In genomic region chrX:6743853-6744346, ce11 we compare ENCODE assay signal across 4 worm cellular contexts.
A peak's percentile ranks its signal among the peaks of the same experiment; 100 is the strongest.
TF ChIP-seq lines count a peak whose summit lies in the region.

No protein-coding gene starts in this region.

TF ChIP-seq in whole organism, L1 larva, 84 proteins besides CTCF, POLR2A, EP300 and RAD21 (continued from another document and continues in another):
- TF ChIP-seq pax-3 (tag; optimal IDR thresholded peaks at IDR 0.05; lab: Kevin White, UChicago) (peak; percentile 77), unc-98 (GFP tag; IDR thresholded peaks at IDR 0.05; lab: Robert Waterston, UW) (no peak), egl-13 (tag; optimal IDR thresholded peaks at IDR 0.05; lab: Kevin White, UChicago) (peak; percentile 61), aha-1 (tag; optimal IDR thresholded peaks at IDR 0.05; lab: Kevin White, UChicago) (peak; percentile 56), hlh-4 (tag; optimal IDR thresholded peaks at IDR 0.05; lab: Kevin White, UChicago) (no peak), nhr-90 (tag; optimal IDR thresholded peaks at IDR 0.05; lab: Kevin White, UChicago; ENCODE audit: poor library complexity) (peak; percentile 99), mep-1 (tag; optimal IDR thresholded peaks at IDR 0.05; lab: Kevin White, UChicago) (peak; percentile 91), ceh-8 (GFP tag; optimal IDR thresholded peaks at IDR 0.05; lab: Kevin White, UChicago) (peak; percentile 11), egl-27 (tag; optimal IDR thresholded peaks at IDR 0.05; lab: Kevin White, UChicago) (peak; percentile 79 to 80), F16B12.6 (tag; optimal IDR thresholded peaks at IDR 0.05; lab: Kevin White, UChicago) (no peak), elt-3 (tag; optimal IDR thresholded peaks at IDR 0.05; lab: Kevin White, UChicago) (peak; percentile 48 to 99 (median 92)), fkh-4 (tag; optimal IDR thresholded peaks at IDR 0.05; lab: Kevin White, UChicago; ENCODE audit: borderline replicate concordance) (no peak), nhr-237 (tag; optimal IDR thresholded peaks at IDR 0.05; lab: Kevin White, UChicago) (peak; percentile 43), lin-14 (GFP tag; optimal IDR thresholded peaks at IDR 0.05; lab: Kevin White, UChicago) (peak; percentile 99), unc-86 (tag; optimal IDR thresholded peaks at IDR 0.05; lab: Kevin White, UChicago) (peak; percentile 0), ceh-88 (GFP tag; IDR thresholded peaks at IDR 0.05; lab: Robert Waterston, UW) (peak; percentile 87), nhr-77 (tag; optimal IDR thresholded peaks at IDR 0.05; lab: Kevin White, UChicago) (peak; percentile 68), C04F5.9 (tag; optimal IDR thresholded peaks at IDR 0.05; lab: Kevin White, UChicago) (peak; percentile 60), jun-1 (tag; optimal IDR thresholded peaks at IDR 0.05; lab: Kevin White, UChicago) (peak; percentile 85), aly-2 (tag; optimal IDR thresholded peaks at IDR 0.05; lab: Kevin White, UChicago) (no peak), snpc-4 (tag; optimal IDR thresholded peaks at IDR 0.05; lab: Kevin White, UChicago) (peak; percentile 42), pag-3 (tag; optimal IDR thresholded peaks at IDR 0.05; lab: Kevin White, UChicago; ENCODE audit: borderline replicate concordance, insufficient read depth) (no peak), C34B4.2 (tag; optimal IDR thresholded peaks at IDR 0.05; lab: Kevin White, UChicago) (no peak), lin-13 (GFP tag; optimal IDR thresholded peaks at IDR 0.05; lab: Kevin White, UChicago) (peak; percentile 91), ets-5 (GFP tag; IDR thresholded peaks at IDR 0.05; lab: Robert Waterston, UW) (no peak), ceh-82 (tag; optimal IDR thresholded peaks at IDR 0.05; lab: Kevin White, UChicago) (peak; percentile 5 to 46 (median 43)), rnt-1 (tag; optimal IDR thresholded peaks at IDR 0.05; lab: Kevin White, UChicago) (peak; percentile 97), sup-37 (GFP tag; optimal IDR thresholded peaks at IDR 0.05; lab: Kevin White, UChicago) (peak; percentile 85), nhr-19 (GFP tag; conservative IDR thresholded peaks at IDR 0.05; lab: Robert Waterston, UW) (peak; percentile 97), lin-35 (GFP tag; optimal IDR thresholded peaks at IDR 0.05; lab: Kevin White, UChicago) (peak; percentile 41 to 88), dpl-1 (GFP tag; optimal IDR thresholded peaks at IDR 0.05; lab: Kevin White, UChicago) (peak; percentile 37 to 61 (median 49)), elt-2 (tag; optimal IDR thresholded peaks at IDR 0.05; lab: Kevin White, UChicago) (peak; percentile 97)

TF ChIP-seq in whole organism, L4 larva, 104 proteins besides CTCF, POLR2A, EP300 and RAD21 (continued from another document and continues in another):
- TF ChIP-seq php-3 (GFP tag; IDR thresholded peaks at IDR 0.05; lab: Robert Waterston, UW) (peak; percentile 54; the same call in 1 of the 2 replicates), lim-7 (GFP tag; IDR thresholded peaks at IDR 0.05; lab: Robert Waterston, UW) (no peak), spr-3 (GFP tag; optimal IDR thresholded peaks at IDR 0.05; lab: Kevin White, UChicago) (no peak), daf-8 (GFP tag; IDR thresholded peaks at IDR 0.05; lab: Robert Waterston, UW) (no peak), nhr-48 (tag; optimal IDR thresholded peaks at IDR 0.05; lab: Kevin White, UChicago) (peak; percentile 99), nhr-25 (tag; optimal IDR thresholded peaks at IDR 0.05; lab: Kevin White, UChicago; ENCODE audit: borderline replicate concordance, insufficient read depth) (peak; percentile 94), Y48G9A.11 (GFP tag; IDR thresholded peaks at IDR 0.05; lab: Robert Waterston, UW) (no peak), mxl-3 (GFP tag; optimal IDR thresholded peaks at IDR 0.05; lab: Kevin White, UChicago) (peak; percentile 98), ceh-28 (tag; optimal IDR thresholded peaks at IDR 0.05; lab: Kevin White, UChicago) (no peak), hif-1 (tag; optimal IDR thresholded peaks at IDR 0.05; lab: Kevin White, UChicago) (peak; percentile 64 to 81), spr-1 (tag; optimal IDR thresholded peaks at IDR 0.05; lab: Kevin White, UChicago) (peak; percentile 86), nhr-10 (tag; optimal IDR thresholded peaks at IDR 0.05; lab: Kevin White, UChicago) (peak; percentile 83), snpc-4 (tag; optimal IDR thresholded peaks at IDR 0.05; lab: Kevin White, UChicago) (no peak), nhr-6 (tag; optimal IDR thresholded peaks at IDR 0.05; lab: Kevin White, UChicago) (peak; percentile 70), ces-1 (GFP tag; optimal IDR thresholded peaks at IDR 0.05; lab: Kevin White, UChicago) (no peak), daf-16 (GFP tag; optimal IDR thresholded peaks at IDR 0.05; lab: Kevin White, UChicago) (peak; percentile 67 to 96), daf-16 (tag; optimal IDR thresholded peaks at IDR 0.05; lab: Kevin White, UChicago) (peak; percentile 98), unc-62 (GFP tag; optimal IDR thresholded peaks at IDR 0.05 in 1 of 2; lab: Kevin White, UChicago) (peak in 1 of 2 experiments; percentile 99), unc-62 (tag; optimal IDR thresholded peaks at IDR 0.05; lab: Kevin White, UChicago) (no peak), ZK546.5 (tag; optimal IDR thresholded peaks at IDR 0.05; lab: Kevin White, UChicago) (no peak), aha-1 (tag; lab: Kevin White, UChicago) (peak; percentile 99), sdz-12 (GFP tag; optimal IDR thresholded peaks at IDR 0.05; lab: Kevin White, UChicago) (peak; percentile 40), dve-1 (tag; optimal IDR thresholded peaks at IDR 0.05; lab: Kevin White, UChicago; ENCODE audit: insufficient read depth) (peak; percentile 98), mdl-1 (tag; optimal IDR thresholded peaks at IDR 0.05; lab: Kevin White, UChicago) (peak in 1 of 2 experiments; percentile 100), cey-2 (tag; optimal IDR thresholded peaks at IDR 0.05; lab: Kevin White, UChicago; ENCODE audit: borderline replicate concordance, insufficient read depth) (peak; percentile 93), rbr-2 (tag; optimal IDR thresholded peaks at IDR 0.05; lab: Kevin White, UChicago) (peak; percentile 43), dmd-6 (GFP tag; IDR thresholded peaks at IDR 0.05; lab: Robert Waterston, UW) (peak; percentile 97), mxl-2 (GFP tag; conservative IDR thresholded peaks at IDR 0.05; lab: Robert Waterston, UW) (peak; percentile 98), Y105C5A.15 (GFP tag; IDR thresholded peaks at IDR 0.05; lab: Robert Waterston, UW) (0 out of 2 replicates have a peak, but pooled peaks have one; percentile 5), lsy-2 (tag; optimal IDR thresholded peaks at IDR 0.05; lab: Kevin White, UChicago) (peak; percentile 61 to 88), pqm-1 (tag; optimal IDR thresholded peaks at IDR 0.05; lab: Kevin White, UChicago) (peak; percentile 60), R02D3.7 (tag; optimal IDR thresholded peaks at IDR 0.05; lab: Kevin White, UChicago) (no peak), fkh-10 (GFP tag; optimal IDR thresholded peaks at IDR 0.05; lab: Kevin White, UChicago) (no peak)

TF ChIP-seq in whole organism, late embryonic, 69 proteins besides CTCF, POLR2A, EP300 and RAD21 (continued from another document):
- TF ChIP-seq rnt-1 (tag; optimal IDR thresholded peaks at IDR 0.05; lab: Kevin White, UChicago) (peak; percentile 94), ceh-34 (tag; optimal IDR thresholded peaks at IDR 0.05; lab: Kevin White, UChicago) (no peak), lin-11 (tag; optimal IDR thresholded peaks at IDR 0.05; lab: Kevin White, UChicago) (no peak)

TF ChIP-seq in whole organism, young adult, 124 proteins besides CTCF, POLR2A, EP300 and RAD21 (continued from another document):
- no peak for TF ChIP-seq F57A8.1 (GFP tag; optimal IDR thresholded peaks at IDR 0.05; lab: Kevin White, UChicago)
- TF ChIP-seq unc-130 (GFP tag; optimal IDR thresholded peaks at IDR 0.05; lab: Kevin White, UChicago): no peak
- peak; percentile 82 for TF ChIP-seq nhr-90 (tag; optimal IDR thresholded peaks at IDR 0.05; lab: Kevin White, UChicago)
- peak; percentile 79 for TF ChIP-seq dox-1 (GFP tag; IDR thresholded peaks at IDR 0.05; lab: Robert Waterston, UW)
- TF ChIP-seq ccch-3 (GFP tag; optimal IDR thresholded peaks at IDR 0.05; lab: Kevin White, UChicago): no peak
- TF ChIP-seq sea-2 (GFP tag; IDR thresholded peaks at IDR 0.05; lab: Robert Waterston, UW): no peak
- TF ChIP-seq dpl-1 (GFP tag; optimal IDR thresholded peaks at IDR 0.05; lab: Kevin White, UChicago): no peak
- TF ChIP-seq ztf-25 (GFP tag; IDR thresholded peaks at IDR 0.05; lab: Robert Waterston, UW): 0 out of 2 replicates have a peak, but pooled peaks have one; percentile 63
- TF ChIP-seq xnd-1 (tag; optimal IDR thresholded peaks at IDR 0.05; lab: Kevin White, UChicago): no peak
- TF ChIP-seq snpc-4 (GFP tag; optimal IDR thresholded peaks at IDR 0.05; lab: Kevin White, UChicago): no peak
- TF ChIP-seq snpc-4 (tag; optimal IDR thresholded peaks at IDR 0.05; lab: Kevin White, UChicago): peak; percentile 11 to 67 (median 41)
- peak; percentile 70 for TF ChIP-seq attf-5 (GFP tag; optimal IDR thresholded peaks at IDR 0.05; lab: Kevin White, UChicago)
- peak; percentile 79 for TF ChIP-seq C17E4.6 (GFP tag; IDR thresholded peaks at IDR 0.05; lab: Robert Waterston, UW)
- peak; percentile 47; the same call in 1 of the 2 replicates for TF ChIP-seq mcd-1 (GFP tag; IDR thresholded peaks at IDR 0.05; lab: Robert Waterston, UW)
- peak; percentile 63 for TF ChIP-seq mel-28 (tag; optimal IDR thresholded peaks at IDR 0.05; lab: Kevin White, UChicago; ENCODE audit: borderline replicate concordance)
- peak; percentile 59 for TF ChIP-seq hmg-1.2 (GFP tag; IDR thresholded peaks at IDR 0.05; lab: Robert Waterston, UW)
- TF ChIP-seq F23B12.7 (tag; optimal IDR thresholded peaks at IDR 0.05; lab: Kevin White, UChicago; ENCODE audit: insufficient read depth): peak; percentile 4
- TF ChIP-seq lin-26 (GFP tag; IDR thresholded peaks at IDR 0.05; lab: Robert Waterston, UW): peak; percentile 84
- no peak for TF ChIP-seq snpc-1.1 (tag; optimal IDR thresholded peaks at IDR 0.05; lab: Kevin White, UChicago; ENCODE audit: insufficient read depth)
- TF ChIP-seq egrh-3 (GFP tag; IDR thresholded peaks at IDR 0.05; lab: Robert Waterston, UW): peak; percentile 8; the same call in 1 of the 2 replicates
- TF ChIP-seq dpff-1 (tag; optimal IDR thresholded peaks at IDR 0.05; lab: Kevin White, UChicago): no peak
- TF ChIP-seq bed-2 (GFP tag; IDR thresholded peaks at IDR 0.05; lab: Robert Waterston, UW): no peak
- no peak for TF ChIP-seq ztf-28 (GFP tag; IDR thresholded peaks at IDR 0.05; lab: Robert Waterston, UW)
- 0 out of 2 replicates have a peak, but pooled peaks have one; percentile 67 for TF ChIP-seq Y56A3A.18 (GFP tag; IDR thresholded peaks at IDR 0.05; lab: Robert Waterston, UW)
- TF ChIP-seq ceh-40 (GFP tag; IDR thresholded peaks at IDR 0.05; lab: Robert Waterston, UW): 0 out of 2 replicates have a peak, but pooled peaks have one; percentile 3
- peak; percentile 92 for TF ChIP-seq repo-1 (tag; optimal IDR thresholded peaks at IDR 0.05; lab: Kevin White, UChicago)
- peak; percentile 54 for TF ChIP-seq rcor-1 (GFP tag; IDR thresholded peaks at IDR 0.05; lab: Robert Waterston, UW)
- peak; percentile 37 to 60 for TF ChIP-seq let-607 (tag; optimal IDR thresholded peaks at IDR 0.05; lab: Kevin White, UChicago)
- no peak for TF ChIP-seq madf-8 (GFP tag; conservative IDR thresholded peaks at IDR 0.05; lab: Robert Waterston, UW)
- TF ChIP-seq Y67H2A.10 (GFP tag; conservative IDR thresholded peaks at IDR 0.05; lab: Robert Waterston, UW): no peak
- peak; percentile 89 for TF ChIP-seq K11D2.4 (GFP tag; IDR thresholded peaks at IDR 0.05; lab: Robert Waterston, UW)
- TF ChIP-seq sdz-38 (tag; optimal IDR thresholded peaks at IDR 0.05; lab: Kevin White, UChicago): no peak
- peak; percentile 45 for TF ChIP-seq athp-1 (tag; optimal IDR thresholded peaks at IDR 0.05; lab: Kevin White, UChicago)
- TF ChIP-seq efl-1 (GFP tag; optimal IDR thresholded peaks at IDR 0.05; lab: Kevin White, UChicago): no peak
- TF ChIP-seq Y53F4B.3 (GFP tag; IDR thresholded peaks at IDR 0.05; lab: Robert Waterston, UW): no peak
- TF ChIP-seq K12H6.12 (tag; optimal IDR thresholded peaks at IDR 0.05; lab: Kevin White, UChicago): peak; percentile 71
- peak; percentile 94 for TF ChIP-seq ama-1 (optimal IDR thresholded peaks at IDR 0.05; lab: Kevin White, UChicago)
- TF ChIP-seq ama-1 (GFP tag; optimal IDR thresholded peaks at IDR 0.05; lab: Kevin White, UChicago): peak in 1 of 2 experiments; percentile 55
- no peak for TF ChIP-seq sptf-2 (GFP tag; optimal IDR thresholded peaks at IDR 0.05; lab: Kevin White, UChicago)
- TF ChIP-seq ceh-58 (GFP tag; IDR thresholded peaks at IDR 0.05; lab: Robert Waterston, UW): no peak
- TF ChIP-seq Y53G8AR.9 (GFP tag; conservative IDR thresholded peaks at IDR 0.05; lab: Robert Waterston, UW): peak; percentile 92
- TF ChIP-seq F39B2.1 (GFP tag; IDR thresholded peaks at IDR 0.05; lab: Robert Waterston, UW): no peak
- TF ChIP-seq F49E8.2 (tag; optimal IDR thresholded peaks at IDR 0.05; lab: Kevin White, UChicago; ENCODE audit: insufficient read depth): no peak
- no peak for TF ChIP-seq ztf-6 (GFP tag; IDR thresholded peaks at IDR 0.05; lab: Robert Waterston, UW)
- TF ChIP-seq ekl-4 (GFP tag; IDR thresholded peaks at IDR 0.05; lab: Robert Waterston, UW): peak; percentile 76
- TF ChIP-seq F37B4.10 (GFP tag; IDR thresholded peaks at IDR 0.05; lab: Robert Waterston, UW): no peak
- TF ChIP-seq tlf-1 (GFP tag; optimal IDR thresholded peaks at IDR 0.05; lab: Kevin White, UChicago): peak; percentile 90
- TF ChIP-seq aptf-2 (GFP tag; conservative IDR thresholded peaks at IDR 0.05; lab: Robert Waterston, UW): no peak
